Worm (Caenorhabditis elegans) whole organism, midembryonic: ENCODE data around the gene F58H1.3.

ENCODE experiments used
- T22C8.4 ChIP-seq: fragments of 200-800 bp; sonication (Bioruptor generic); IDR thresholded peaks from 2 replicates; pipeline ENCODE4 v1.3.6; 2022; ENCODE audit warnings: missing genetic modification characterization, missing compliant biosample characterization
- cog-1 ChIP-seq: sonication (generic microtip); optimal IDR thresholded peaks from 2 replicates; lab custom pipeline; 2016; ENCODE audit warnings: missing genetic modification characterization, missing compliant biosample characterization
- flt-1 ChIP-seq: fragments of 200-800 bp; sonication (Bioruptor generic); IDR thresholded peaks from 2 replicates; pipeline ENCODE4 v1.3.6; 2022; ENCODE audit warnings: missing genetic modification characterization, missing compliant biosample characterization
- klf-2 ChIP-seq: fragments of 200-800 bp; sonication (Bioruptor generic); conservative IDR thresholded peaks from 2 replicates; pipeline ENCODE4 v1.3.6; 2022; ENCODE audit warnings: missing genetic modification reagents, missing genetic modification characterization, missing compliant biosample characterization
- med-1 ChIP-seq: sonication (generic microtip); optimal IDR thresholded peaks from 2 replicates; lab custom pipeline; 2017; ENCODE audit warnings: missing genetic modification characterization, mild to moderate bottlenecking, missing compliant biosample characterization, antibody characterized with exemption, missing genetic modification reagents; ENCODE audit not compliant: insufficient read depth
- ref-1 ChIP-seq: fragments of 200-800 bp; sonication (Bioruptor generic); conservative IDR thresholded peaks from 2 replicates; pipeline ENCODE4 v1.3.6; 2022; ENCODE audit warnings: missing genetic modification reagents, missing genetic modification characterization, missing compliant biosample characterization
- tab-1 ChIP-seq: fragments of 200-800 bp; sonication (Bioruptor generic); IDR thresholded peaks from 2 replicates; pipeline ENCODE4 v1.3.6; 2022; ENCODE audit warnings: missing genetic modification characterization, missing compliant biosample characterization
- ztf-23 ChIP-seq: fragments of 200-800 bp; sonication (Bioruptor generic); IDR thresholded peaks from 2 replicates; pipeline ENCODE4 v1.3.6; 2022; ENCODE audit warnings: missing genetic modification reagents, missing genetic modification characterization, missing compliant biosample characterization
- ztf-29 ChIP-seq: fragments of 200-800 bp; sonication (Bioruptor generic); IDR thresholded peaks from 2 replicates; pipeline ENCODE4 v1.3.6; 2022; ENCODE audit warnings: missing genetic modification reagents, missing genetic modification characterization, missing compliant biosample characterization

F58H1.3 gene

ce11 chrV:11897604-11898003, 36.2 kb upstream of the F58H1.3 start:
- no peak for TF ChIP-seq ref-1 (GFP tag; lab: Robert Waterston, UW)
- TF ChIP-seq flt-1 (GFP tag; lab: Robert Waterston, UW): no peak
- no peak for TF ChIP-seq cog-1 (tag; lab: Kevin White, UChicago)
- TF ChIP-seq tab-1: no peak
- no peak for TF ChIP-seq klf-2 (GFP tag; lab: Robert Waterston, UW)
- no peak for TF ChIP-seq ztf-29 (GFP tag; lab: Robert Waterston, UW)
- no peak for TF ChIP-seq T22C8.4 (GFP tag; lab: Robert Waterston, UW)
- TF ChIP-seq ztf-23: no peak
- TF ChIP-seq med-1 (GFP tag; lab: Kevin White, UChicago): no peak

- no peak for TF ChIP-seq T22C8.4 (GFP tag; lab: Robert Waterston, UW)
- no peak for TF ChIP-seq cog-1 (tag; lab: Kevin White, UChicago)
- TF ChIP-seq tab-1: no peak
- no peak for TF ChIP-seq flt-1 (GFP tag; lab: Robert Waterston, UW)
- TF ChIP-seq ref-1 (GFP tag; lab: Robert Waterston, UW): no peak
- TF ChIP-seq ztf-29 (GFP tag; lab: Robert Waterston, UW): no peak
- no peak for TF ChIP-seq klf-2 (GFP tag; lab: Robert Waterston, UW)
- TF ChIP-seq ztf-23: no peak
- no peak for TF ChIP-seq med-1 (GFP tag; lab: Kevin White, UChicago)
Measured at ce11 chrV:11899149-11899548, 34.6 kb upstream of the F58H1.3 start, which contains the start of gene sma-1. Gene sma-1 (plus strand): TSS chrV:11899449.

- TF ChIP-seq ref-1 (GFP tag; lab: Robert Waterston, UW): no peak
- TF ChIP-seq klf-2 (GFP tag; lab: Robert Waterston, UW): no peak
- no peak for TF ChIP-seq T22C8.4 (GFP tag; lab: Robert Waterston, UW)
- TF ChIP-seq tab-1: no peak
- no peak for TF ChIP-seq flt-1 (GFP tag; lab: Robert Waterston, UW)
- TF ChIP-seq ztf-29 (GFP tag; lab: Robert Waterston, UW): no peak
- no peak for TF ChIP-seq ztf-23
- TF ChIP-seq cog-1 (tag; lab: Kevin White, UChicago): no peak
- no peak for TF ChIP-seq med-1 (GFP tag; lab: Kevin White, UChicago)
Measured at ce11 chrV:11900127-11900526, 33.7 kb upstream of the F58H1.3 start.

- no peak for TF ChIP-seq ztf-23
- no peak for TF ChIP-seq flt-1 (GFP tag; lab: Robert Waterston, UW)
- no peak for TF ChIP-seq cog-1 (tag; lab: Kevin White, UChicago)
- no peak for TF ChIP-seq med-1 (GFP tag; lab: Kevin White, UChicago)
- no peak for TF ChIP-seq ztf-29 (GFP tag; lab: Robert Waterston, UW)
- no peak for TF ChIP-seq ref-1 (GFP tag; lab: Robert Waterston, UW)
- no peak for TF ChIP-seq tab-1
- TF ChIP-seq T22C8.4 (GFP tag; lab: Robert Waterston, UW): no peak
- no peak for TF ChIP-seq klf-2 (GFP tag; lab: Robert Waterston, UW)
Measured at ce11 chrV:11901260-11901659, 32.5 kb upstream of the F58H1.3 start.

- TF ChIP-seq T22C8.4 (GFP tag; lab: Robert Waterston, UW) (no peak), klf-2 (GFP tag; lab: Robert Waterston, UW) (no peak), ztf-23 (no peak), ref-1 (GFP tag; lab: Robert Waterston, UW) (no peak), tab-1 (no peak), cog-1 (tag; lab: Kevin White, UChicago) (no peak), med-1 (GFP tag; lab: Kevin White, UChicago) (no peak), flt-1 (GFP tag; lab: Robert Waterston, UW) (no peak), ztf-29 (GFP tag; lab: Robert Waterston, UW) (no peak)
Measured at ce11 chrV:11902161-11902560, 31.6 kb upstream of the F58H1.3 start.

ce11 chrV:11905977-11906376, 27.8 kb upstream of the F58H1.3 start:
- TF ChIP-seq med-1 (GFP tag; lab: Kevin White, UChicago): no peak
- no peak for TF ChIP-seq cog-1 (tag; lab: Kevin White, UChicago)
- TF ChIP-seq ztf-23: no peak
- TF ChIP-seq ref-1 (GFP tag; lab: Robert Waterston, UW): no peak
- no peak for TF ChIP-seq ztf-29 (GFP tag; lab: Robert Waterston, UW)
- no peak for TF ChIP-seq T22C8.4 (GFP tag; lab: Robert Waterston, UW)
- no peak for TF ChIP-seq tab-1
- TF ChIP-seq klf-2 (GFP tag; lab: Robert Waterston, UW): no peak
- no peak for TF ChIP-seq flt-1 (GFP tag; lab: Robert Waterston, UW)

ce11 chrV:11913283-11913682, 20.5 kb upstream of the F58H1.3 start:
- TF ChIP-seq tab-1: no peak
- TF ChIP-seq cog-1 (tag; lab: Kevin White, UChicago): no peak
- no peak for TF ChIP-seq ref-1 (GFP tag; lab: Robert Waterston, UW)
- no peak for TF ChIP-seq flt-1 (GFP tag; lab: Robert Waterston, UW)
- no peak for TF ChIP-seq ztf-23
- no peak for TF ChIP-seq ztf-29 (GFP tag; lab: Robert Waterston, UW)
- TF ChIP-seq klf-2 (GFP tag; lab: Robert Waterston, UW): no peak
- no peak for TF ChIP-seq T22C8.4 (GFP tag; lab: Robert Waterston, UW)
- TF ChIP-seq med-1 (GFP tag; lab: Kevin White, UChicago): no peak

- no peak for TF ChIP-seq ztf-29 (GFP tag; lab: Robert Waterston, UW)
- TF ChIP-seq med-1 (GFP tag; lab: Kevin White, UChicago): no peak
- no peak for TF ChIP-seq ref-1 (GFP tag; lab: Robert Waterston, UW)
- TF ChIP-seq klf-2 (GFP tag; lab: Robert Waterston, UW): no peak
- TF ChIP-seq cog-1 (tag; lab: Kevin White, UChicago): no peak
- no peak for TF ChIP-seq ztf-23
- TF ChIP-seq tab-1: no peak
- no peak for TF ChIP-seq flt-1 (GFP tag; lab: Robert Waterston, UW)
- no peak for TF ChIP-seq T22C8.4 (GFP tag; lab: Robert Waterston, UW)
Measured at ce11 chrV:11917186-11917585, 16.6 kb upstream of the F58H1.3 start, which contains the start of gene R31.2. Gene R31.2 (plus strand): TSS chrV:11917573.

ce11 chrV:11919639-11920038, 14.1 kb upstream of the F58H1.3 start:
- no peak for TF ChIP-seq tab-1
- TF ChIP-seq klf-2 (GFP tag; lab: Robert Waterston, UW): no peak
- no peak for TF ChIP-seq med-1 (GFP tag; lab: Kevin White, UChicago)
- TF ChIP-seq T22C8.4 (GFP tag; lab: Robert Waterston, UW): no peak
- TF ChIP-seq ref-1 (GFP tag; lab: Robert Waterston, UW): no peak
- no peak for TF ChIP-seq ztf-29 (GFP tag; lab: Robert Waterston, UW)
- TF ChIP-seq cog-1 (tag; lab: Kevin White, UChicago): no peak
- no peak for TF ChIP-seq ztf-23
- no peak for TF ChIP-seq flt-1 (GFP tag; lab: Robert Waterston, UW)
